Fruit fly (Drosophila melanogaster) whole organism, larva: ENCODE data around the gene CG43618.
"Not testable (repeated sequence)": the region's sequence is repeated elsewhere in the genome, so short reads cannot be mapped to it uniquely, and the experiment has no call there.

Experiments
- noc ChIP-seq: fragments of 200-800 bp; sonication (Bioruptor generic); optimal IDR thresholded peaks from 3 replicates; lab custom pipeline; 2019; ENCODE audit warnings: missing biosample characterization, mild to moderate bottlenecking, missing genetic modification characterization, moderate library complexity

CG43618 gene

DNA sequence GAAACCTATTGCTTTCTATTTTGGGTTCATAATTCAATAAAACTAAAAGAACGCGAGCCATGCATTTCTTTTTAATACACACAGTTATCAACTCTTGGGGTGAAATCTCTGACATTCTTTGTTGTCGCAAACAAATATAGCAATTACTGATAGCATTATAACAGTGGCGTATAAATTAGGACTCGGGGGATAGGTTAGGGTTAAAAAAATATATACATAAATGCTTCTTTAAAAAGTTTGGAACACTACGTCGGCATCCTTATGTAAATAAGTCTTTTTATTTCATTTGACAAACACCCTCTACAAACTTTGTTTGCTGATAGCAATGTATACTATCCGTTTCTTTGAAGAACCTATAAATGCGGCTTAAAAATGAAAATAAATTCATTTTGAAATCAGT, 8.1 kb upstream of the CG43618 start, which contains the start of gene CG43060:
Gene CG43060 (plus strand): TSS at position 382 of the 400 bp plus-strand sequence.
- TF ChIP-seq noc (tag; lab: Kevin White, UChicago), result no peak

DNA sequence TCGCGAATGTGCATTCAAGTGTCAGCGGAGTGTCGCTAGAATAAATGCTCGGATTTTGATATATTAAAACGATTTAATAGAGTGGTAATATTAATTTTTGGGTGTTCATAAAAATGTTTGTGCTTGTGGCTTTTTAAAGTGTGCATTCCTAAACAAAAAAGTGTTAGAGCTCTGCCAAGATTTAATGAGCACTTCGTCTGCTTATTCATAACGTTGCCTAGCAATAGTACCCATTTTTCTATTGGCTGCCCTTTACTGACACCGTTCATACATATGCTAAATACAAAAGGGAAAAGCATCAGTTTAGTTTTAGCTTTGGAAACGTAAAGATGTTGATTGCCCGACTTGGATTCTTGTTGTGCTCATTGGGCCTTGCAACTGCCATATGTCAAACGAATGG, 406 bp downstream of the CG43618 start, which contains the start of gene CG43061:
Gene CG43061 (plus strand): TSS at position 301 of the 400 bp plus-strand sequence.
- not testable (repeated sequence) for TF ChIP-seq noc (tag; lab: Kevin White, UChicago)

DNA sequence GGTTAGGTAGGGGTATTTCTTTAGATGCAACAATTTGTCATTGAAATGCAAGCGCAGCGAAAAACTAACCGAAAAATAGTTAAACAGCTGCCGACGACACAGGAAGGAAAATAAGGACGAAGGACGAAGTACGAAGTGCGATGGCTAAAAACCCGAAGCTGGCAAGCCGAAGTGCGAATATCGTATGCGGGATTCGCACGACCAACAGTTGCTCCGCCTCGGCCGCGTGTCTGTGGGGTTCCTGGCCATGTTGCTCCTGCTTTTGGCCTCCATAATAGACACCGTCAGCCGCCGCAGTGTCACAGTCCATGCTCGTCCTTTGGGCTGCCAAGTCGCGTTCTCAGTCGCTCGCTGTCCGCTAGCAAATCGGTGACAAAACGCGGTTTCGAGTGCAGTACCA, 10.0 kb downstream of the CG43618 start, which contains the start of gene mAChR-B:
Gene mAChR-B (plus strand): TSS at position 301 of the 400 bp plus-strand sequence.
- no peak for TF ChIP-seq noc (tag; lab: Kevin White, UChicago)

DNA sequence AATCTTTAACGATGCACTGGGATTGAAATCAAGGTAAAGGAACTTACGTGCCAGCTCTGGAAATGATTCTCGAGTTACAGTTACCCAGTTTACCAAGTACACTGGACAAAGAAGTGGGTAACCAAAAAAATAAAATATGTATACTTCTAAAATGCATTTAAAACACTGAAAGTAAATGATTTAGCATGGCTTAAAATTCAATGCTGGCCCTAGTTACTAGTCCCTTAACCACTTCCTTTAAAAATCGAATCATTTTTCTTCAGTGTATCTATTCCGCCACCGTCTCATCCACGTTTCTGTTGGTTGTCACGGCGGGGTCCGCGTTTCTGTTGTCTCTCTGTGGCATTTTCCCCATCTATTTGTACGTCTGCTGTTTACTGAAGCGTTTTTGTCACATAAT, 23.7 kb downstream of the CG43618 start:
- no peak for TF ChIP-seq noc (tag; lab: Kevin White, UChicago)

DNA sequence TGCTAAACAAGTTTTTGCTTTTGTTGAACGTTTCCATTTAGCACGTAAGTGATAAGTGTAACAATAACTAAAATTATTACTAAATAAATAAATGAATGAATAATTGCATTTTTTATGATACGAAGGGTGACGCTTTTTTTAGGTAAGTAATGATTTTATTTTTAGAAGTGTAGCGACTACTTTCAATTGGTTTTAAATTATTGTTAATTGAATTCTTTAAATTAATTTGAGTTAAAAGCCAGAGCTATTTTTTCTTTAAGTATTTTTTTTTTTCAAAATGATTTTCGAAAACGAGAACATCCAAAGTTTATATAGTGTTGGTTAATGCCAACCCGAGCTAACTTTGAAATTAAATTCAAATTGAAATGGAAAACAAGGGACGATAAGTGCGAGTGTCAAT, 38.0 kb downstream of the CG43618 start, which contains the start of gene CG7910:
Gene CG7910 (plus strand): TSS at position 301 of the 400 bp plus-strand sequence.
- TF ChIP-seq noc (tag; lab: Kevin White, UChicago), result no peak

DNA sequence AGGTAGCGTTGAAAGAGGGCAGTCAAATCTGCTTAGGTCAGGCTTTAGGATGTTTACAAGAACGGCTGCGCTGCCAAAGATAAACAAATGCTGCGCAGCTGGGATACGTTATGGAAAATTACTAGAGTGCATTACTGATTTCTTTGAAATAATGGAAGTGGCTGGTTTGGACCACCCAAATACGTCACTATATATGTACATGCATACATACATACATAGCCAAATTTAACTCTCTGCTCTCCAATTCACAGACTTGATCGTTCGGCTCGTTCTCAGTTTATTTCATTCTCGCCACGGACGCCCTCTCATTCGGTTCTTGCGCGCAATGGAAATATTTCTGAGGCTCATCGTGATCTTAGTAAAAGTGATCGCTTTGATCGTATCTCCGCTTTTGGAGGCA, 44.9 kb downstream of the CG43618 start, which contains the start of gene CG7900:
Gene CG7900 (plus strand): TSS at position 301 of the 400 bp plus-strand sequence.
- TF ChIP-seq noc (tag; lab: Kevin White, UChicago), result not testable (repeated sequence)
